Fruit fly (Drosophila melanogaster): Measurements from ENCODE around the gene CG11854.

CG11854 gene

dm6 chr3R:25258628-25259240 is 16.9 kb downstream of the CG11854 start, which contains the start of gene CG11857 (continued):
- peak; percentile 99 for TF ChIP-seq Gug (GFP tag; IDR thresholded peaks at IDR 0.05)
- peak in 1 of 2 experiments; percentile 46 for TF ChIP-seq Trl (optimal IDR thresholded peaks at IDR 0.05)
- peak; percentile 98 for TF ChIP-seq Trl (GFP tag; optimal IDR thresholded peaks at IDR 0.05)
- TF ChIP-seq lbe (GFP tag; optimal IDR thresholded peaks at IDR 0.05), result peak; percentile 96
- TF ChIP-seq CG6689 (GFP tag; IDR thresholded peaks at IDR 0.05), result peak; percentile 98
- no peak for TF ChIP-seq hth (optimal IDR thresholded peaks at IDR 0.05)
- TF ChIP-seq CG34422 (GFP tag; IDR thresholded peaks at IDR 0.05), result peak; percentile 100
- peak; percentile 79 for TF ChIP-seq fd102C (GFP tag; optimal IDR thresholded peaks at IDR 0.05)
- TF ChIP-seq CG4404 (GFP tag; IDR thresholded peaks at IDR 0.05), result peak; percentile 100
- TF ChIP-seq Atf3 (GFP tag; optimal IDR thresholded peaks at IDR 0.05), result peak; percentile 98
- TF ChIP-seq CG2875 (GFP tag; optimal IDR thresholded peaks at IDR 0.05), result peak; percentile 90
- TF ChIP-seq CG3163 (GFP tag; optimal IDR thresholded peaks at IDR 0.05), result peak; percentile 87
- TF ChIP-seq knrl (GFP tag; IDR thresholded peaks at IDR 0.05; ENCODE audit: partially characterized antibody), result peak; percentile 100
- peak in 1 of 2 experiments; percentile 54 for TF ChIP-seq eve (GFP tag; optimal IDR thresholded peaks at IDR 0.05)
- peak; percentile 99 for TF ChIP-seq CG7963 (GFP tag; IDR thresholded peaks at IDR 0.05; ENCODE audit: partially characterized antibody)
- peak; percentile 96 for TF ChIP-seq gce (GFP tag; IDR thresholded peaks at IDR 0.05)
- peak; percentile 98 for TF ChIP-seq chinmo (GFP tag; IDR thresholded peaks at IDR 0.05; ENCODE audit: partially characterized antibody)
- peak; percentile 99 for TF ChIP-seq CG10959 (GFP tag; IDR thresholded peaks at IDR 0.05)
- peak; percentile 99 for TF ChIP-seq CG30403 (GFP tag; optimal IDR thresholded peaks at IDR 0.05)
- TF ChIP-seq corto (GFP tag; optimal IDR thresholded peaks at IDR 0.05), result peak; percentile 95
- no peak for TF ChIP-seq CG8478 (optimal IDR thresholded peaks at IDR 0.05)
- peak; percentile 30 for TF ChIP-seq CG15479 (GFP tag; optimal IDR thresholded peaks at IDR 0.05)
- TF ChIP-seq sens (GFP tag), result peak; percentile 100
- TF ChIP-seq Bteb2 (GFP tag; optimal IDR thresholded peaks at IDR 0.05), result peak; percentile 98
- peak; percentile 97 for TF ChIP-seq GATAe (GFP tag; conservative IDR thresholded peaks at IDR 0.05)
- TF ChIP-seq croc (GFP tag; conservative IDR thresholded peaks at IDR 0.05), result peak; percentile 98
- peak; percentile 75 for TF ChIP-seq CG4360 (GFP tag; IDR thresholded peaks at IDR 0.05)
- peak; percentile 98 for TF ChIP-seq NfI (GFP tag; optimal IDR thresholded peaks at IDR 0.05)
- TF ChIP-seq CG17802 (tag; optimal IDR thresholded peaks at IDR 0.05), result peak; percentile 88
- peak; percentile 96 for TF ChIP-seq CG3281 (GFP tag; optimal IDR thresholded peaks at IDR 0.05)
- TF ChIP-seq bab2 (GFP tag; optimal IDR thresholded peaks at IDR 0.05), result peak; percentile 98
- peak; percentile 98 for TF ChIP-seq CG15696 (tag; optimal IDR thresholded peaks at IDR 0.05)
- TF ChIP-seq HmgD (GFP tag; optimal IDR thresholded peaks at IDR 0.05), result peak; percentile 95
- TF ChIP-seq H15 (GFP tag; IDR thresholded peaks at IDR 0.05), result peak; percentile 99
- peak; percentile 83 for TF ChIP-seq Neu2 (GFP tag; optimal IDR thresholded peaks at IDR 0.05; ENCODE audit: borderline replicate concordance)
- TF ChIP-seq jumu (GFP tag; optimal IDR thresholded peaks at IDR 0.05), result peak; percentile 97
- peak; percentile 99 for TF ChIP-seq tgo (GFP tag; IDR thresholded peaks at IDR 0.05)
- TF ChIP-seq Dp (GFP tag; optimal IDR thresholded peaks at IDR 0.05), result peak; percentile 65
- peak; percentile 92 for TF ChIP-seq CG12219 (GFP tag; optimal IDR thresholded peaks at IDR 0.05)
- peak; percentile 98 for TF ChIP-seq Ada2b (GFP tag; IDR thresholded peaks at IDR 0.05)
- peak; percentile 90 for TF ChIP-seq cwo (GFP tag; optimal IDR thresholded peaks at IDR 0.05)
- peak; percentile 98 for TF ChIP-seq B-H2 (GFP tag; optimal IDR thresholded peaks at IDR 0.05)
- peak; percentile 95 for TF ChIP-seq CG1024 (GFP tag; IDR thresholded peaks at IDR 0.05)
- TF ChIP-seq Xbp1 (GFP tag; optimal IDR thresholded peaks at IDR 0.05), result peak; percentile 100
- peak; percentile 98 for TF ChIP-seq dmrt11E (tag; optimal IDR thresholded peaks at IDR 0.05)
- TF ChIP-seq CG6765 (GFP tag; optimal IDR thresholded peaks at IDR 0.05), result peak; percentile 87
- peak; percentile 96 for TF ChIP-seq CG33557 (GFP tag; optimal IDR thresholded peaks at IDR 0.05)
- TF ChIP-seq mirr (GFP tag; optimal IDR thresholded peaks at IDR 0.05), result peak; percentile 95
- TF ChIP-seq CG31365 (tag; optimal IDR thresholded peaks at IDR 0.05), result peak; percentile 83
- peak; percentile 94 for TF ChIP-seq tup (GFP tag; optimal IDR thresholded peaks at IDR 0.05)
- TF ChIP-seq CG10274 (GFP tag; optimal IDR thresholded peaks at IDR 0.05), result peak; percentile 81
